Fruit fly (Drosophila melanogaster) Kc167 (cell line): Measurements from ENCODE around the gene gdl-ORF39.

Experiments used
- Myc ChIP-seq: fragments of >200 bp; optimal IDR thresholded peaks from 2 replicates; lab custom pipeline; 2017; ENCODE audit warnings: missing external identifiers
- Sin3A ChIP-seq: fragments of >200 bp; optimal IDR thresholded peaks from 2 replicates; lab custom pipeline; 2018; ENCODE audit warnings: missing external identifiers
- h ChIP-seq: fragments of >200 bp; optimal IDR thresholded peaks from 3 replicates; lab custom pipeline; 2018; ENCODE audit warnings: missing external identifiers
- insv ChIP-seq: fragments of >200 bp; optimal IDR thresholded peaks from 3 replicates; lab custom pipeline; 2018; ENCODE audit warnings: missing external identifiers
- psq ChIP-seq: fragments of >200 bp; optimal IDR thresholded peaks from 2 replicates; lab custom pipeline; 2017; ENCODE audit warnings: missing external identifiers
- ttk ChIP-seq: sonication (Bioruptor generic); optimal IDR thresholded peaks from 2 replicates; lab custom pipeline; 2017; ENCODE audit warnings: missing external identifiers

DNA sequence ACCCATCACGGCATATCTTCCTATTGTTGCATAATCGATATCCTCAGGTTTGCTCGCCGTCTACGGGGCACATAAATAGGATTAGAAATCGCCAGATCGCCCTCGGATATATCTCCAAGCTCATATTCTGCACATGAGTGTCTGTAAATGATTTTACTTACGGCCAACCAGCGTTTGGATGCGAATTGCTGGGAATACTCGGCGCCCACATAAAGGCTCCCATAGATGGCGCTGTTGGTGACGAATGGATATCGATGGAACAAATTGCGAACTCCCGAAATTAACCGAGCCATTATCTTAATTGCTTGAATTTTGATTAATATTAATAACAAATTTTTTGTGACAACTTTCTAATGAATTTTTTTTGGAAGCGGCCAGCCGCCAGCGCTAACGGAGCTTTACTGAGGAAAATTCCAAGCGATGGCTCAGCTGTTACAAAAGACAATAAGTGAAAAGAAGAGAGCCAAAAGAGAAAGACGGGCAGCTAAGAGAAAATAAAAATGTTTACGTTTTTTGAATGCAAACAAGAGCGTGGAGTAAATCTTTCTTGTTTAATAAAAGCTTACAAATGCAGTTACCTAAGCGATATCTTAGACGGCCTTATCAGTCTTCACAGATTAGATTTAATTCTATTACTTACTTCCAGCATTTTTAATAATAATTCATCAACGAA lies 14.5 kb upstream of the gdl-ORF39 start:
- TF ChIP-seq h (no peak), psq (lab: Kevin White, UChicago) (no peak), Sin3A (no peak), insv (no peak), ttk (no peak), Myc (no peak)
